Fruit fly (Drosophila melanogaster): Measurements from ENCODE around the gene side-VII.
A peak's percentile ranks its signal among the peaks of the same experiment; 100 is the strongest.

The side-VII gene

dm6 chr3R:9703273-9703672, 36.5 kb downstream of the side-VII start:
- no peak for TF ChIP-seq rgr (GFP tag; optimal IDR thresholded peaks at IDR 0.05)
- TF ChIP-seq Hr83 (GFP tag; optimal IDR thresholded peaks at IDR 0.05; ENCODE audit: poor library complexity, severe bottlenecking): no peak
- TF ChIP-seq fru (GFP tag; optimal IDR thresholded peaks at IDR 0.05): no peak
- no peak for TF ChIP-seq pan (optimal IDR thresholded peaks at IDR 0.05)
- TF ChIP-seq HLH106 (tag; optimal IDR thresholded peaks at IDR 0.05): no peak
- no peak for TF ChIP-seq Hr78 (GFP tag; optimal IDR thresholded peaks at IDR 0.05)
- no peak for TF ChIP-seq Vsx2 (GFP tag; optimal IDR thresholded peaks at IDR 0.05; ENCODE audit: partially characterized antibody)
- TF ChIP-seq dmrt93B (GFP tag; optimal IDR thresholded peaks at IDR 0.05): no peak

DNA sequence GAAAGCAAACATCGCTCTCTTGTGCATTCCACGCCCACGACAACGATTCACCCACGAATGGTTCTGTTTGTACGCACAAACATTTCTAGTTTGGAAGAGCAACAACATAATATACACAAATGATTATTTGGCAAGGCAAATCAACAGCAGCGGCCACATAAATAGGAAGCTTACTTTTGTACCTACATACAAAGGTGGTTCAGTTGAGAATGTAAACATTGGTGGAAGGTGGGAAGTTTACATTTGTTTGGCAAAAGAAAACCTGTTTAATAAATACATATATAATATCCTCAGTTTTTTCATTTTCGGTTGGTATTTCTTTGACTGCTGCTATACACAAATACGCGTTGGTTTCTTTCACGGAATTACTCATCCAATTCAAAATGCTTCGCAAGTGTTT, 37.2 kb downstream of the side-VII start:
- TF ChIP-seq br (GFP tag; optimal IDR thresholded peaks at IDR 0.05) (peak; percentile 37), h (GFP tag; optimal IDR thresholded peaks at IDR 0.05) (peak; percentile 74), jim (GFP tag; optimal IDR thresholded peaks at IDR 0.05) (no peak), fru (GFP tag; optimal IDR thresholded peaks at IDR 0.05) (peak; percentile 23), Abd-B (GFP tag; optimal IDR thresholded peaks at IDR 0.05) (no peak), CG32264 (GFP tag; optimal IDR thresholded peaks at IDR 0.05) (no peak), CG9705 (GFP tag; optimal IDR thresholded peaks at IDR 0.05) (no peak), woc (GFP tag; optimal IDR thresholded peaks at IDR 0.05) (peak; percentile 9), ey (GFP tag; optimal IDR thresholded peaks at IDR 0.05) (peak; percentile 67), sage (GFP tag; optimal IDR thresholded peaks at IDR 0.05) (no peak), psq (GFP tag; optimal IDR thresholded peaks at IDR 0.05) (peak; percentile 32), OdsH (GFP tag; optimal IDR thresholded peaks at IDR 0.05) (peak; percentile 58), sv (GFP tag; optimal IDR thresholded peaks at IDR 0.05) (peak; percentile 91), HLH106 (tag; optimal IDR thresholded peaks at IDR 0.05) (peak; percentile 38), tai (GFP tag; optimal IDR thresholded peaks at IDR 0.05) (no peak), brk (GFP tag; optimal IDR thresholded peaks at IDR 0.05) (no peak), CrebA (GFP tag; optimal IDR thresholded peaks at IDR 0.05; ENCODE audit: borderline replicate concordance) (no peak), dl (GFP tag; optimal IDR thresholded peaks at IDR 0.05; ENCODE audit: insufficient read depth in 1 of 2, partially characterized antibody in 2 of 2) (no peak), foxo (GFP tag; optimal IDR thresholded peaks at IDR 0.05) (peak in 1 of 2 experiments; percentile 65), usp (GFP tag; optimal IDR thresholded peaks at IDR 0.05) (no peak), Sp1 (GFP tag; optimal IDR thresholded peaks at IDR 0.05) (peak; percentile 22), Dif (GFP tag; optimal IDR thresholded peaks at IDR 0.05; ENCODE audit: partially characterized antibody) (no peak), N (GFP tag; optimal IDR thresholded peaks at IDR 0.05) (no peak), Hr78 (GFP tag; optimal IDR thresholded peaks at IDR 0.05) (no peak), Hr83 (GFP tag; optimal IDR thresholded peaks at IDR 0.05; ENCODE audit: poor library complexity, severe bottlenecking) (no peak), Rel (GFP tag; optimal IDR thresholded peaks at IDR 0.05) (peak; percentile 36), Rel (tag; optimal IDR thresholded peaks at IDR 0.05) (no peak), Jra (GFP tag; optimal IDR thresholded peaks at IDR 0.05) (no peak), GATAd (GFP tag; optimal IDR thresholded peaks at IDR 0.05) (peak; percentile 16), Hnf4 (GFP tag; optimal IDR thresholded peaks at IDR 0.05) (peak; percentile 67), dsf (GFP tag; optimal IDR thresholded peaks at IDR 0.05; ENCODE audit: borderline replicate concordance) (peak; percentile 39), Myc (optimal IDR thresholded peaks at IDR 0.05) (no peak), rgr (GFP tag; optimal IDR thresholded peaks at IDR 0.05) (peak; percentile 77), Vsx2 (GFP tag; optimal IDR thresholded peaks at IDR 0.05; ENCODE audit: partially characterized antibody) (no peak), pan (optimal IDR thresholded peaks at IDR 0.05) (no peak), Mio (GFP tag; optimal IDR thresholded peaks at IDR 0.05) (no peak), dmrt93B (GFP tag; optimal IDR thresholded peaks at IDR 0.05) (no peak), Dfd (GFP tag; optimal IDR thresholded peaks at IDR 0.05) (no peak), lola (GFP tag; optimal IDR thresholded peaks at IDR 0.05) (no peak)

DNA sequence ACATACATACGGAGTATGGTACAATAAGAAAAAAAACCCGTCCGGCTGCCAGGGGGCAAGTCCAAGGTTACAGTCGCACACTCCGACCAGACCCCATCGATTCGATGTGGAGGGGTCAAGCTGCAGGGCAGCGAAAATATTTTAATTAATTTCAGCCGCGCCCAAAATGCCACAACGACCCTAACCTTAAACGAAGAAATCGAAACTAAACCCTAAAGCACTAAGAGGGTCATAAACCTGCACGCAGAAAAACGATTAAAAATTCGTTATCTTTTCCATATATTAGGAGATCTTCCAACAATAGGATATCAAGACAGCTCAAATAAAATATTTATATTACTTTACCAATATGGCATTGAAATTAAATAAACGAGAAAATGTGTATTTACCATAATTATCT, 37.9 kb downstream of the side-VII start:
- TF ChIP-seq Rel (GFP tag; optimal IDR thresholded peaks at IDR 0.05) (no peak), Rel (tag; optimal IDR thresholded peaks at IDR 0.05) (no peak), usp (GFP tag; optimal IDR thresholded peaks at IDR 0.05) (no peak), rgr (GFP tag; optimal IDR thresholded peaks at IDR 0.05) (peak; percentile 23), CrebA (GFP tag; optimal IDR thresholded peaks at IDR 0.05; ENCODE audit: borderline replicate concordance) (no peak), dsf (GFP tag; optimal IDR thresholded peaks at IDR 0.05; ENCODE audit: borderline replicate concordance) (no peak), Hr78 (GFP tag; optimal IDR thresholded peaks at IDR 0.05) (no peak), sage (GFP tag; optimal IDR thresholded peaks at IDR 0.05) (peak; percentile 22), fru (GFP tag; optimal IDR thresholded peaks at IDR 0.05) (no peak), CG9705 (GFP tag; optimal IDR thresholded peaks at IDR 0.05) (no peak), Mio (GFP tag; optimal IDR thresholded peaks at IDR 0.05) (no peak), Jra (GFP tag; optimal IDR thresholded peaks at IDR 0.05) (no peak), Myc (optimal IDR thresholded peaks at IDR 0.05) (no peak), foxo (GFP tag; optimal IDR thresholded peaks at IDR 0.05) (no peak), GATAd (GFP tag; optimal IDR thresholded peaks at IDR 0.05) (no peak), Dfd (GFP tag; optimal IDR thresholded peaks at IDR 0.05) (no peak)

Data from whole organism, wandering third instar larva.